Worm (Caenorhabditis elegans) whole organism, mixed stage, embryonic: ENCODE data around the gene npr-2.

Source experiments
- drap-1 ChIP-seq: fragments of 200-800 bp; sonication (Bioruptor generic); optimal IDR thresholded peaks from 3 replicates; lab custom pipeline; 2018; ENCODE audit warnings: mild to moderate bottlenecking, missing genetic modification characterization, missing compliant biosample characterization
- nhr-28 ChIP-seq: fragments of 150-350 bp; optimal IDR thresholded peaks from 2 replicates; lab custom pipeline; 2014; ENCODE audit warnings: missing biosample characterization, missing genetic modification characterization
- pha-4 ChIP-seq: fragments of 150-350 bp; optimal IDR thresholded peaks from 2 replicates; lab custom pipeline; 2018; ENCODE audit warnings: missing biosample characterization, missing genetic modification reagents, missing genetic modification characterization
- snpc-4 ChIP-seq: fragments of 150-350 bp; optimal IDR thresholded peaks from 2 replicates; lab custom pipeline; 2014; ENCODE audit warnings: missing biosample characterization, missing genetic modification characterization
- zip-8 ChIP-seq: fragments of 150-350 bp; optimal IDR thresholded peaks from 2 replicates; lab custom pipeline; 2014; ENCODE audit warnings: missing biosample characterization, missing genetic modification characterization
- ztf-11 ChIP-seq: fragments of 150-350 bp; optimal IDR thresholded peaks from 2 replicates; lab custom pipeline; 2014; ENCODE audit warnings: missing biosample characterization, missing genetic modification characterization

DNA sequence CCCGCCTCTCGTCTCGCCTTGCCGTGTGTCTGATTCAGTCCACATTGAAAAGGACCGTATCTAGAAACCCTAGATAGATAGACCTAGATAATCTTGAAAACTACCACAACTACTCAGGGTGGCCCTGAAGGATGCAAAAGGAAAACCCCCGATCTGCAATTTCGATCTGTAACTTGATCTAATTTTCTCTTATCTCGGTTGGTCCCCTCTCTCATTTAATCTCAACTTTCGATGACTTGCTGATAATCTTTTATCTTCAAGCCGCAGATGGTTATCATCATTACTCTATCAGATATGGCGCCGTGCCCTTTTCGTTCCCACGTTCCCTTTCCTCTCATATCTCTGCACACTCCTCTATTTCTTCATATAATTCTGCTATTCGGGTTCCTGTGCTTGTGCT, 35.6 kb upstream of the npr-2 start:
- TF ChIP-seq zip-8 (tag; lab: Kevin White, UChicago): no peak
- TF ChIP-seq ztf-11 (tag; lab: Kevin White, UChicago): no peak
- no peak for TF ChIP-seq snpc-4 (tag; lab: Kevin White, UChicago)
- no peak for TF ChIP-seq pha-4
- TF ChIP-seq nhr-28 (tag; lab: Kevin White, UChicago): no peak
- TF ChIP-seq drap-1 (GFP tag; lab: Kevin White, UChicago): no peak
